Worm (Caenorhabditis elegans) whole organism, L2 larva: ENCODE data around the gene D1025.10.

ENCODE experiments used
- C34F6.9 ChIP-seq: fragments of 150-350 bp; optimal IDR thresholded peaks from 2 replicates; lab custom pipeline; 2014; ENCODE audit warnings: missing biosample characterization, missing genetic modification characterization
- F13H6.1 ChIP-seq: sonication (generic microtip); optimal IDR thresholded peaks from 2 replicates; lab custom pipeline; 2016; ENCODE audit warnings: missing genetic modification characterization, missing compliant biosample characterization
- Y55F3AM.14 ChIP-seq: fragments of 200-800 bp; sonication (Bioruptor generic); optimal IDR thresholded peaks from 2 replicates; lab custom pipeline; 2018; ENCODE audit warnings: mild to moderate bottlenecking, missing genetic modification characterization, missing compliant biosample characterization
- ZK546.5 ChIP-seq: sonication (generic microtip); optimal IDR thresholded peaks from 2 replicates; lab custom pipeline; 2017; ENCODE audit warnings: missing biosample characterization, missing genetic modification characterization
- ama-1 ChIP-seq: fragments of 150-350 bp; optimal IDR thresholded peaks from 2 replicates; lab custom pipeline; 2018; ENCODE audit warnings: inconsistent platforms
- blmp-1 ChIP-seq: sonication (generic microtip); optimal IDR thresholded peaks from 2 replicates; lab custom pipeline; 2017; ENCODE audit warnings: missing genetic modification characterization, mild to moderate bottlenecking, missing compliant biosample characterization, antibody characterized with exemption, moderate library complexity; ENCODE audit not compliant: insufficient read depth
- ceh-82 ChIP-seq: fragments of 150-350 bp; optimal IDR thresholded peaks from 2 replicates; lab custom pipeline; 2014; ENCODE audit warnings: missing biosample characterization, missing genetic modification characterization
- crh-2 ChIP-seq: sonication (generic microtip); optimal IDR thresholded peaks from 2 replicates; lab custom pipeline; 2017; ENCODE audit warnings: missing biosample characterization, missing genetic modification characterization
- egl-27 ChIP-seq: sonication (generic microtip); optimal IDR thresholded peaks from 3 replicates; lab custom pipeline; 2017; ENCODE audit warnings: missing biosample characterization, missing genetic modification reagents, missing genetic modification characterization
- elt-1 ChIP-seq: fragments of 150-350 bp; optimal IDR thresholded peaks from 2 replicates; lab custom pipeline; 2014; ENCODE audit warnings: missing biosample characterization, missing genetic modification characterization
- elt-3 ChIP-seq: sonication (generic microtip); optimal IDR thresholded peaks from 2 replicates; lab custom pipeline; 2017; ENCODE audit warnings: missing biosample characterization, missing genetic modification characterization
- fos-1 ChIP-seq: fragments of 150-350 bp; optimal IDR thresholded peaks from 2 replicates; lab custom pipeline; 2014; ENCODE audit warnings: missing biosample characterization, missing genetic modification characterization
- gmeb-1 ChIP-seq: fragments of 150-350 bp; optimal IDR thresholded peaks from 2 replicates; lab custom pipeline; 2014; ENCODE audit warnings: missing biosample characterization, missing genetic modification characterization
- lin-11 ChIP-seq: fragments of 150-350 bp; sonication (generic microtip); optimal IDR thresholded peaks from 2 replicates; lab custom pipeline; 2014; ENCODE audit warnings: missing biosample characterization, missing genetic modification characterization, inconsistent platforms, mixed read lengths
- lin-13 ChIP-seq: fragments of 150-350 bp; optimal IDR thresholded peaks from 2 replicates; lab custom pipeline; 2014; ENCODE audit warnings: missing biosample characterization, missing genetic modification reagents, missing genetic modification characterization
- lin-39 ChIP-seq: fragments of 150-350 bp; optimal IDR thresholded peaks from 2 replicates; lab custom pipeline; 2014; ENCODE audit warnings: missing biosample characterization, missing genetic modification reagents, missing genetic modification characterization
- lsy-2 ChIP-seq, 2 experiments: fragments of 150-350 bp in 1 of 2; sonication (generic microtip) in 1 of 2; optimal IDR thresholded peaks; 2 replicates each; lab custom pipeline; 2014 to 2017; ENCODE audit warnings: missing biosample characterization in 2 of 2, missing genetic modification characterization in 2 of 2
- mbf-1 ChIP-seq: sonication (generic microtip); optimal IDR thresholded peaks from 2 replicates; lab custom pipeline; 2017; ENCODE audit warnings: missing biosample characterization, missing genetic modification characterization
- mdl-1 ChIP-seq, 2 experiments: fragments of 150-350 bp in 1 of 2; sonication (generic microtip) in 1 of 2; optimal IDR thresholded peaks; 2 replicates each; lab custom pipeline; 2017; ENCODE audit warnings: missing biosample characterization in 2 of 2, missing genetic modification characterization in 2 of 2
- nhr-11 ChIP-seq: fragments of 150-350 bp; optimal IDR thresholded peaks from 2 replicates; lab custom pipeline; 2014; ENCODE audit warnings: missing biosample characterization, missing genetic modification characterization
- nhr-12 ChIP-seq: fragments of 150-350 bp; optimal IDR thresholded peaks from 2 replicates; lab custom pipeline; 2014; ENCODE audit warnings: missing biosample characterization, missing genetic modification characterization
- nhr-129 ChIP-seq: fragments of 150-350 bp; optimal IDR thresholded peaks from 2 replicates; lab custom pipeline; 2014; ENCODE audit warnings: missing biosample characterization, missing genetic modification characterization
- nhr-21 ChIP-seq: fragments of 150-350 bp; optimal IDR thresholded peaks from 2 replicates; lab custom pipeline; 2014; ENCODE audit warnings: missing biosample characterization, missing genetic modification characterization
- nhr-23 ChIP-seq: fragments of 150-350 bp; optimal IDR thresholded peaks from 2 replicates; lab custom pipeline; 2014; ENCODE audit warnings: missing biosample characterization, missing genetic modification reagents, missing genetic modification characterization
- nhr-25 ChIP-seq: fragments of 150-350 bp; sonication (generic microtip); optimal IDR thresholded peaks from 3 replicates; lab custom pipeline; 2014; ENCODE audit warnings: missing biosample characterization, missing genetic modification characterization
- nhr-6 ChIP-seq: fragments of 150-350 bp; optimal IDR thresholded peaks from 2 replicates; lab custom pipeline; 2014; ENCODE audit warnings: missing biosample characterization, missing genetic modification characterization
- nhr-77 ChIP-seq: fragments of 150-350 bp; optimal IDR thresholded peaks from 2 replicates; lab custom pipeline; 2014; ENCODE audit warnings: missing biosample characterization, missing genetic modification characterization
- peb-1 ChIP-seq: fragments of 150-350 bp; optimal IDR thresholded peaks from 2 replicates; lab custom pipeline; 2014; ENCODE audit warnings: missing biosample characterization, missing genetic modification characterization
- sem-4 ChIP-seq: fragments of 150-350 bp; optimal IDR thresholded peaks from 2 replicates; lab custom pipeline; 2014; ENCODE audit warnings: missing biosample characterization, missing genetic modification reagents, missing genetic modification characterization
- skn-1 ChIP-seq: sonication (generic microtip); optimal IDR thresholded peaks from 2 replicates; lab custom pipeline; 2017; ENCODE audit warnings: missing biosample characterization, missing genetic modification characterization
- sma-3 ChIP-seq: sonication (generic microtip); optimal IDR thresholded peaks from 2 replicates; lab custom pipeline; 2016; ENCODE audit warnings: missing genetic modification reagents, missing genetic modification characterization, missing compliant biosample characterization
- sma-9 ChIP-seq, 2 experiments: fragments of 150-350 bp in 1 of 2; sonication (generic microtip) in 1 of 2; optimal IDR thresholded peaks; 2 replicates each; lab custom pipeline; 2014 to 2016; ENCODE audit warnings: missing genetic modification characterization in 2 of 2, mild to moderate bottlenecking in 1 of 2, missing biosample characterization in 1 of 2, missing compliant biosample characterization in 1 of 2, missing genetic modification reagents in 1 of 2, moderate library complexity in 1 of 2
- snpc-4 ChIP-seq: fragments of 150-350 bp; optimal IDR thresholded peaks from 2 replicates; lab custom pipeline; 2014; ENCODE audit warnings: missing biosample characterization, missing genetic modification characterization
- unc-39 ChIP-seq: fragments of 150-350 bp; optimal IDR thresholded peaks from 2 replicates; lab custom pipeline; 2014; ENCODE audit warnings: missing biosample characterization, missing genetic modification characterization
- unc-55 ChIP-seq: fragments of 150-350 bp; sonication (generic microtip); optimal IDR thresholded peaks from 3 replicates; lab custom pipeline; 2014; ENCODE audit warnings: missing biosample characterization, missing genetic modification reagents, missing genetic modification characterization
- unc-62 ChIP-seq: fragments of 150-350 bp; optimal IDR thresholded peaks from 2 replicates; lab custom pipeline; 2014; ENCODE audit warnings: missing biosample characterization, missing genetic modification reagents, missing genetic modification characterization
- zag-1 ChIP-seq: fragments of 150-350 bp; optimal IDR thresholded peaks from 2 replicates; lab custom pipeline; 2014; ENCODE audit warnings: missing biosample characterization, missing genetic modification characterization
- ztf-1 ChIP-seq: fragments of 200-800 bp; sonication (Bioruptor generic); conservative IDR thresholded peaks from 2 replicates; pipeline ENCODE4 v1.3.6; 2022; ENCODE audit warnings: missing genetic modification characterization, missing compliant biosample characterization
- ztf-11 ChIP-seq: sonication (generic microtip); optimal IDR thresholded peaks from 2 replicates; lab custom pipeline; 2017; ENCODE audit warnings: missing biosample characterization, missing genetic modification characterization
- ztf-4 ChIP-seq: fragments of 150-350 bp; optimal IDR thresholded peaks from 2 replicates; lab custom pipeline; 2014; ENCODE audit warnings: missing biosample characterization, missing genetic modification characterization

D1025.10 gene

DNA sequence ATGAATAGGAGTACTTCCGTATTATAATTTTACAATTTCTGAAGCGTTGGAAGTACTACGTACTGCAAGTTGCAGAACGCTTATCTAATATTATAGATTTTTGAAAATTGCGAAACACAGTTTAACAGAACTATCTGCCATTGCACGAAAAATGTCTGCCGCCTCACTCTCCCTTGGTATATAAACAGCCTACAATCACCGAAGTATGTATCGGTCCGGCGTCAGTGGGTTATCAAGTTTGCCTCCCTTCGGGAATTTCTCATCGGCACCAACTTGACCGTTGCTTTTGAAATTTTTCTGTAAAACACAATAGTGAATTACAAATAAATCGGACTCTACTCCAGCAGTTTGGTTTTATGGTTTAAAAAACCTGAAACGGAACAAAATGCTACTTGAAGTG is 39.3 kb upstream of the D1025.10 start:
- TF ChIP-seq sma-3 (peak; percentile 17), gmeb-1 (no peak), snpc-4 (tag; lab: Kevin White, UChicago) (peak; percentile 93)

DNA sequence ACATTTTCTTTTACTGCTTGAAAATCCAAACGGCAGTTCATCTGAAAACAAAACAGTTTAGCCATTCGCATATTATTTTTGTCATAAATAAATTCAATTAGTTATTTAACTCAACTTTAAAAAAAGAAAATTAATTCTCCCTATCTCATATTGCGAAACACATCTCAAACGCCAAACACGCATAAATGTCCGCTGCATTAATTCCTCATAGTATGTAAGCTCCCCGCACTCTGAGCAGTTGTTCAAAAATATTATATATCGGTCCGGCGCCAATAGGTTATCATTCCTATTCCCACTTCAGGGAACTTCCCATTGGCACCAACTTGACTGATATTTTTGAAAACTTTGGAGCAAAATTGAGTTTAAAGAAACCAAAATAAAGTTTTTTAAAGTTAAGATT is 38.5 kb upstream of the D1025.10 start:
- TF ChIP-seq unc-55 (GFP tag; lab: Kevin White, UChicago), result peak; percentile 88
- TF ChIP-seq ceh-82 (tag; lab: Kevin White, UChicago), result no peak
- peak; percentile 98 for TF ChIP-seq snpc-4 (tag; lab: Kevin White, UChicago)
- TF ChIP-seq F13H6.1 (tag; lab: Kevin White, UChicago), result no peak
- no peak for TF ChIP-seq lin-39 (tag; lab: Kevin White, UChicago)
- TF ChIP-seq nhr-6 (tag; lab: Kevin White, UChicago), result peak; percentile 55
- TF ChIP-seq C34F6.9 (tag; lab: Kevin White, UChicago), result peak; percentile 49
- TF ChIP-seq elt-3 (tag; lab: Kevin White, UChicago), result no peak
- peak; percentile 65 for TF ChIP-seq sma-9 (GFP tag; optimal IDR thresholded peaks at IDR 0.05; lab: Kevin White, UChicago)
- TF ChIP-seq sma-9 (tag; optimal IDR thresholded peaks at IDR 0.05; lab: Kevin White, UChicago), result no peak
- TF ChIP-seq unc-62 (GFP tag; lab: Kevin White, UChicago), result no peak
- TF ChIP-seq egl-27 (tag; lab: Kevin White, UChicago), result no peak
- TF ChIP-seq nhr-129 (tag; lab: Kevin White, UChicago), result no peak
- no peak for TF ChIP-seq peb-1 (tag; lab: Kevin White, UChicago)
- no peak for TF ChIP-seq unc-39 (tag; lab: Kevin White, UChicago)
- no peak for TF ChIP-seq nhr-25
- TF ChIP-seq nhr-21 (tag; lab: Kevin White, UChicago), result peak; percentile 20
- peak; percentile 28 to 54 for TF ChIP-seq lsy-2 (tag; optimal IDR thresholded peaks at IDR 0.05; lab: Kevin White, UChicago)
- TF ChIP-seq lin-13 (GFP tag; lab: Kevin White, UChicago), result peak; percentile 4
- no peak for TF ChIP-seq ztf-11 (tag; lab: Kevin White, UChicago)
- TF ChIP-seq ZK546.5 (tag; lab: Kevin White, UChicago), result no peak
- TF ChIP-seq ztf-4 (tag; lab: Kevin White, UChicago), result no peak
- TF ChIP-seq skn-1, result no peak

DNA sequence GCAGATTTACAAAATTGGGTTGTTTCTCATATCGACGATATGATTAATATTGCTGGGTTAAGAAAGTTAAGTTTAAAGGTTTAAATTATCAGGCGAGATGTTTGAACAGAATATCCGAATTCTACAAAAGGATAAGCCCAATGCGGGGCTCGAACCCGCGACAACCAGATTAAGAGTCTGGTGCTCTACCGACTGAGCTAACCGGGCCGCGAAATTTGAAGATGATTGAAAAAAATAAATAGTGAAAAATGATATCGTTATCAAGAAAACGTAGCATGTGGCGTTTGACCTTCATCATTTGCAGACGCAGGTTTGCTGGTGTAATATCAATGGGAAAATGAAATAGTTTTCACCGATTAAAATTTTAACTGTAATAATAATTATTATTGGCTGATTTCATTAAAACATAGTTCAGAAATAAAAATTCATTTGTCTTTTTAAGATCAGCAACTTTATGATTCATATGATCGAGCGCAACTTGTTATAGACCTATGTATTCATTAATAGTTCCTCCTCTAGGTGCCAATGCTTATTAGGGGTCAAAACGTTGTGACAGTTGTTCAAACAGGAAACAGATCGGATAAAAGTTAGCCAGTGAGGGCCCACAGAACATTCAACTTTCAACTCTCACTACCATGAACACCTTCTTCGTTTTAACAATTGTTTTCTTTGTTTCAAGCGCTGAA is 37.8 kb upstream of the D1025.10 start, which contains the start of gene M163.11:
TSS of gene M163.11 (plus strand) at position 636 of the 686 bp plus-strand sequence.
- TF ChIP-seq sma-3 (peak; percentile 57), ztf-11 (tag; lab: Kevin White, UChicago) (no peak), sem-4 (tag; lab: Kevin White, UChicago) (no peak), nhr-129 (tag; lab: Kevin White, UChicago) (peak; percentile 1), nhr-25 (no peak), unc-62 (GFP tag; lab: Kevin White, UChicago) (no peak), skn-1 (no peak), F13H6.1 (tag; lab: Kevin White, UChicago) (peak; percentile 1), ztf-4 (tag; lab: Kevin White, UChicago) (no peak), mbf-1 (tag; lab: Kevin White, UChicago) (no peak), fos-1 (tag; lab: Kevin White, UChicago) (peak; percentile 12), sma-9 (GFP tag; optimal IDR thresholded peaks at IDR 0.05; lab: Kevin White, UChicago) (peak; percentile 4), sma-9 (tag; optimal IDR thresholded peaks at IDR 0.05; lab: Kevin White, UChicago) (no peak), mdl-1 (tag; optimal IDR thresholded peaks at IDR 0.05; lab: Kevin White, UChicago) (no peak), lsy-2 (tag; optimal IDR thresholded peaks at IDR 0.05; lab: Kevin White, UChicago) (peak in 1 of 2 experiments; percentile 11), elt-3 (tag; lab: Kevin White, UChicago) (no peak), ZK546.5 (tag; lab: Kevin White, UChicago) (no peak), lin-39 (tag; lab: Kevin White, UChicago) (no peak), nhr-21 (tag; lab: Kevin White, UChicago) (peak; percentile 27), crh-2 (tag; lab: Kevin White, UChicago) (peak; percentile 40), gmeb-1 (peak; percentile 35), ztf-1 (no peak), zag-1 (tag; lab: Kevin White, UChicago) (no peak), nhr-77 (no peak)

DNA sequence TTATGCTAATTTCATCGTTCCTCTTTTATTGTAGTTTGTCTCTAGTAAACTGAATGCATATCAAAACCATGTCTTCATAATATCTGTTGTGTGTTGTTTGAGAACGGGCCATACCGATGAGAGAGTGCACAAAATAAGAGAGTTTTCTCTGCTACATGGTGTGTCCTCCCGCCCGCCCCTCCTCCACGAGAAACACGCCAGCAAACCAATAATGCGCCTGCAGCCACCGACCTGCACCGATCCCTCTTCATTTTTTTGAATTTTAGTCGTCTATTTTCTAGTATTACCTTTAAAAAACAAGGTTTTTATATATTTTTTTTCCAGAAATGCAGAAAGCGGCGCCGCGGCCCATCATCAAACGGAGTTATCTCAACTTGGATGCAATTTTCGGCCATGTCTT is 36.4 kb upstream of the D1025.10 start, which contains the start of gene gfi-3:
TSS of gene gfi-3 (plus strand) at position 325 of the 400 bp plus-strand sequence.
- TF ChIP-seq elt-1, result no peak
- peak; percentile 80 for TF ChIP-seq nhr-21 (tag; lab: Kevin White, UChicago)
- TF ChIP-seq mbf-1 (tag; lab: Kevin White, UChicago), result no peak
- no peak for TF ChIP-seq nhr-23 (tag; lab: Kevin White, UChicago)
- peak; percentile 48 for TF ChIP-seq nhr-6 (tag; lab: Kevin White, UChicago)
- TF ChIP-seq ztf-1, result no peak
- TF ChIP-seq skn-1, result no peak
- TF ChIP-seq lin-13 (GFP tag; lab: Kevin White, UChicago), result peak; percentile 89
- TF ChIP-seq sem-4 (tag; lab: Kevin White, UChicago), result peak; percentile 59
- no peak for TF ChIP-seq nhr-11 (tag; lab: Kevin White, UChicago)
- TF ChIP-seq blmp-1 (tag; lab: Kevin White, UChicago), result peak; percentile 25
- no peak for TF ChIP-seq nhr-12 (tag; lab: Kevin White, UChicago)
- no peak for TF ChIP-seq nhr-77
- TF ChIP-seq lin-11 (tag; lab: Kevin White, UChicago), result peak; percentile 84
- no peak for TF ChIP-seq ama-1
- peak; percentile 8 for TF ChIP-seq Y55F3AM.14
- peak; percentile 84 for TF ChIP-seq sma-9 (GFP tag; optimal IDR thresholded peaks at IDR 0.05; lab: Kevin White, UChicago)
- no peak for TF ChIP-seq sma-9 (tag; optimal IDR thresholded peaks at IDR 0.05; lab: Kevin White, UChicago)
- TF ChIP-seq peb-1 (tag; lab: Kevin White, UChicago), result no peak
- TF ChIP-seq elt-3 (tag; lab: Kevin White, UChicago), result no peak
- peak; percentile 73 for TF ChIP-seq fos-1 (tag; lab: Kevin White, UChicago)
- TF ChIP-seq mdl-1 (tag; optimal IDR thresholded peaks at IDR 0.05; lab: Kevin White, UChicago), result peak; percentile 0 to 48
- TF ChIP-seq ZK546.5 (tag; lab: Kevin White, UChicago), result no peak
- peak; percentile 84 for TF ChIP-seq sma-3
- TF ChIP-seq crh-2 (tag; lab: Kevin White, UChicago), result peak; percentile 85
- peak; percentile 77 for TF ChIP-seq egl-27 (tag; lab: Kevin White, UChicago)
